Worm (Caenorhabditis elegans) whole organism, mixed stage, embryonic: ENCODE results near the gene glb-12.

Experiments
- M03D4.4 ChIP-seq: sonication (generic microtip); optimal IDR thresholded peaks from 2 replicates; lab custom pipeline; 2017; ENCODE audit warnings: mild to moderate bottlenecking, missing genetic modification characterization, missing compliant biosample characterization
- bed-3 ChIP-seq: fragments of 200-800 bp; sonication (Bioruptor generic); optimal IDR thresholded peaks from 3 replicates; lab custom pipeline; 2018; ENCODE audit warnings: mild to moderate bottlenecking, missing genetic modification characterization, moderate library complexity, missing compliant biosample characterization
- blmp-1 ChIP-seq: fragments of 150-350 bp; optimal IDR thresholded peaks from 2 replicates; lab custom pipeline; 2014; ENCODE audit warnings: missing biosample characterization, missing genetic modification characterization
- ceh-39 ChIP-seq: fragments of 150-350 bp; optimal IDR thresholded peaks from 2 replicates; lab custom pipeline; 2014; ENCODE audit warnings: missing biosample characterization, missing genetic modification characterization
- ceh-43 ChIP-seq: fragments of 200-800 bp; sonication (Bioruptor generic); optimal IDR thresholded peaks from 2 replicates; lab custom pipeline; 2018; ENCODE audit warnings: mild to moderate bottlenecking, missing genetic modification characterization, moderate library complexity, missing compliant biosample characterization
- ces-1 ChIP-seq: fragments of 150-350 bp; optimal IDR thresholded peaks from 2 replicates; lab custom pipeline; 2014; ENCODE audit warnings: missing biosample characterization, missing genetic modification reagents, missing genetic modification characterization
- cnd-1 ChIP-seq: fragments of 200-800 bp; sonication (Bioruptor generic); optimal IDR thresholded peaks from 2 replicates; lab custom pipeline; 2018; ENCODE audit warnings: mild to moderate bottlenecking, missing genetic modification characterization, missing compliant biosample characterization
- elt-1 ChIP-seq: sonication (generic microtip); optimal IDR thresholded peaks from 2 replicates; lab custom pipeline; 2017; ENCODE audit warnings: missing genetic modification characterization, mild to moderate bottlenecking, missing compliant biosample characterization, antibody characterized with exemption, moderate library complexity, borderline replicate concordance; ENCODE audit not compliant: insufficient read depth
- elt-3 ChIP-seq: fragments of 150-350 bp; optimal IDR thresholded peaks from 2 replicates; lab custom pipeline; 2014; ENCODE audit warnings: missing biosample characterization, missing genetic modification characterization
- flh-1 ChIP-seq: fragments of 200-800 bp; sonication (Bioruptor generic); optimal IDR thresholded peaks from 2 replicates; lab custom pipeline; 2018; ENCODE audit warnings: mild to moderate bottlenecking, missing genetic modification characterization, moderate library complexity, missing compliant biosample characterization
- ham-2 ChIP-seq: fragments of 200-800 bp; sonication (Bioruptor generic); optimal IDR thresholded peaks from 2 replicates; lab custom pipeline; 2018; ENCODE audit warnings: mild to moderate bottlenecking, missing genetic modification characterization, missing compliant biosample characterization
- hlh-1 ChIP-seq: fragments of 150-350 bp; optimal IDR thresholded peaks from 2 replicates; lab custom pipeline; 2014; ENCODE audit warnings: missing biosample characterization, missing genetic modification reagents, missing genetic modification characterization
- lin-13 ChIP-seq: fragments of 150-350 bp; optimal IDR thresholded peaks from 2 replicates; lab custom pipeline; 2014; ENCODE audit warnings: missing biosample characterization, missing genetic modification characterization
- lin-32 ChIP-seq: fragments of 200-800 bp; sonication (Bioruptor generic); optimal IDR thresholded peaks from 2 replicates; lab custom pipeline; 2018; ENCODE audit warnings: mild to moderate bottlenecking, missing genetic modification characterization, missing compliant biosample characterization
- lsy-2 ChIP-seq: fragments of 150-350 bp; optimal IDR thresholded peaks from 2 replicates; lab custom pipeline; 2014; ENCODE audit warnings: missing biosample characterization, missing genetic modification characterization
- mab-5 ChIP-seq: fragments of 150-350 bp; optimal IDR thresholded peaks from 2 replicates; lab custom pipeline; 2014; ENCODE audit warnings: missing biosample characterization, missing genetic modification characterization
- mep-1 ChIP-seq: fragments of 150-350 bp; optimal IDR thresholded peaks from 2 replicates; lab custom pipeline; 2017; ENCODE audit warnings: missing biosample characterization, missing genetic modification reagents, missing genetic modification characterization, inconsistent platforms
- mls-2 ChIP-seq: sonication (generic microtip); optimal IDR thresholded peaks from 2 replicates; lab custom pipeline; 2016; ENCODE audit warnings: mild to moderate bottlenecking, missing genetic modification characterization, moderate library complexity, missing compliant biosample characterization
- nhr-12 ChIP-seq: fragments of 150-350 bp; optimal IDR thresholded peaks from 2 replicates; lab custom pipeline; 2014; ENCODE audit warnings: missing biosample characterization, missing genetic modification characterization
- nhr-28 ChIP-seq: fragments of 150-350 bp; optimal IDR thresholded peaks from 2 replicates; lab custom pipeline; 2014; ENCODE audit warnings: missing biosample characterization, missing genetic modification characterization
- nhr-76 ChIP-seq: sonication (generic microtip); optimal IDR thresholded peaks from 2 replicates; lab custom pipeline; 2017; ENCODE audit warnings: missing biosample characterization, missing genetic modification characterization
- pha-4 ChIP-seq: fragments of 150-350 bp; optimal IDR thresholded peaks from 2 replicates; lab custom pipeline; 2018; ENCODE audit warnings: missing biosample characterization, missing genetic modification reagents, missing genetic modification characterization
- snpc-4 ChIP-seq: fragments of 150-350 bp; optimal IDR thresholded peaks from 2 replicates; lab custom pipeline; 2014; ENCODE audit warnings: missing biosample characterization, missing genetic modification characterization
- sptf-1 ChIP-seq: sonication (generic microtip); optimal IDR thresholded peaks from 2 replicates; lab custom pipeline; 2017; ENCODE audit warnings: mild to moderate bottlenecking, missing genetic modification characterization, moderate library complexity, missing compliant biosample characterization
- unc-120 ChIP-seq: sonication (generic microtip); optimal IDR thresholded peaks from 2 replicates; lab custom pipeline; 2017; ENCODE audit warnings: missing genetic modification characterization, missing compliant biosample characterization; ENCODE audit not compliant: poor library complexity, severe bottlenecking
- unc-39 ChIP-seq: fragments of 150-350 bp; optimal IDR thresholded peaks from 2 replicates; lab custom pipeline; 2014; ENCODE audit warnings: missing biosample characterization, missing genetic modification characterization
- unc-62 ChIP-seq: fragments of 150-350 bp; optimal IDR thresholded peaks from 2 replicates; lab custom pipeline; 2014; ENCODE audit warnings: missing biosample characterization, missing genetic modification reagents, missing genetic modification characterization
- zip-8 ChIP-seq: fragments of 150-350 bp; optimal IDR thresholded peaks from 2 replicates; lab custom pipeline; 2014; ENCODE audit warnings: missing biosample characterization, missing genetic modification characterization
- ztf-11 ChIP-seq: fragments of 150-350 bp; optimal IDR thresholded peaks from 2 replicates; lab custom pipeline; 2014; ENCODE audit warnings: missing biosample characterization, missing genetic modification characterization

glb-12 gene

ce11 chrII:10708660-10709059 is 22.8 kb downstream of the glb-12 start, which contains the start of gene bli-1:
Gene bli-1, plus strand, starts transcription at chrII:10708960.
- no peak for TF ChIP-seq ceh-43 (GFP tag; lab: Kevin White, UChicago)
- TF ChIP-seq lin-13 (tag; lab: Kevin White, UChicago): no peak
- no peak for TF ChIP-seq lin-32
- TF ChIP-seq nhr-76 (tag; lab: Kevin White, UChicago): no peak
- no peak for TF ChIP-seq nhr-28 (tag; lab: Kevin White, UChicago)
- TF ChIP-seq hlh-1 (tag; lab: Kevin White, UChicago): no peak
- no peak for TF ChIP-seq mls-2
- no peak for TF ChIP-seq mep-1 (tag; lab: Kevin White, UChicago)
- no peak for TF ChIP-seq unc-39 (tag; lab: Kevin White, UChicago)
- TF ChIP-seq M03D4.4 (tag; lab: Kevin White, UChicago): no peak
- TF ChIP-seq zip-8 (tag; lab: Kevin White, UChicago): no peak
- no peak for TF ChIP-seq elt-3 (tag; lab: Kevin White, UChicago)
- no peak for TF ChIP-seq blmp-1
- TF ChIP-seq, all 35 proteins: peak for 0

DNA sequence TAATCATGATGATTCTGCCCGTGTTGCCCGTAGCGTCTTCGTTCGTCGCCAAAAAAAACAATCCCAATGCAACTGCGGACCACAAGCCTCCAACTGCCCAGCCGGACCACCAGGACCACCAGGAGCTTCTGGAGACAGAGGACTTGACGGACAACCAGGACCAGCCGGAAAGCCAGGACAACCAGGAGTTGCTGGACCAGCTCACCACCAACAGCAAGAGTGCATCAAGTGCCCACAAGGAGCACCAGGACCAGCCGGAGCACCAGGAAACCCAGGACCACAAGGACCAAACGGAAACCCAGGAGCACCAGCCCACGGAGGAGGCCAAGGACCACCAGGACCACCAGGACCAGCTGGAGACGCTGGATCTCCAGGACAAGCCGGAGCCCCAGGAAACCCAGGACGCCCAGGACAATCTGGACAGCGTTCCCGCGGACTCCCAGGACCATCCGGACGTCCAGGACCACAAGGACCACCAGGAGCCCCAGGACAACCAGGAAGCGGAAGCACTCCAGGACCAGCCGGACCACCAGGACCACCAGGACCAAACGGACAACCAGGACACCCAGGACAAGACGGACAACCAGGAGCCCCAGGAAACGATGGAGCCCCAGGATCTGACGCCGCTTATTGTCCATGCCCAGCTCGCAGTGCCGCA is 23.9 kb downstream of the glb-12 start:
- TF ChIP-seq sptf-1 (no peak), blmp-1 (no peak), nhr-12 (tag; lab: Kevin White, UChicago) (no peak)
- TF ChIP-seq, all 35 proteins: peak for 0

DNA sequence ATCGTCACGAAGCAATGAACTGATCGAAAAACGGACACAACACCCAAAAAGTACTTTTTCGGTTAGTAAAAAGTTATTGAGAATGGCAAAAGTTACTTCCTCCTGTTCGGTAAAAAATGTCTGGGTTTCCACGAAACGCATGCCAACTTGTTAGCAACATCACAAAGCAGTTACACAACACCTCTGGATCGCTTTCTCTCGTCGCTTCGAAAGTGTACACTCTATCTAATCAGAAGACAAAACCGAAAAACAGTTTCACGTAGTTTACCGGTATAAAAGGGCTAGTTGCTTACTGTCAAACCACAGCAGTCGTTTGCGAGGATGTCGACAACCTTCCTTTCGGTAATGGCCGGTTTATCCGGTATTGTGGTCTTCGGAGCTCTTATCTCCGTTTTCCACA is 24.6 kb downstream of the glb-12 start, which contains the start of gene col-80:
Gene col-80, plus strand, starts transcription at position 301 of the 400 bp plus-strand sequence.
- TF ChIP-seq unc-120 (no peak), elt-3 (tag; lab: Kevin White, UChicago) (no peak), blmp-1 (no peak), mab-5 (tag; lab: Kevin White, UChicago) (no peak), hlh-1 (tag; lab: Kevin White, UChicago) (no peak), ztf-11 (tag; lab: Kevin White, UChicago) (no peak), lin-32 (no peak), unc-62 (GFP tag; lab: Kevin White, UChicago) (no peak), elt-1 (no peak), zip-8 (tag; lab: Kevin White, UChicago) (no peak), ham-2 (GFP tag; lab: Kevin White, UChicago) (no peak), ces-1 (GFP tag; lab: Kevin White, UChicago) (no peak), ceh-39 (no peak), bed-3 (GFP tag; lab: Kevin White, UChicago) (no peak), flh-1 (GFP tag; lab: Kevin White, UChicago) (no peak), lin-13 (tag; lab: Kevin White, UChicago) (no peak), lsy-2 (no peak), cnd-1 (tag; lab: Kevin White, UChicago) (no peak), nhr-76 (tag; lab: Kevin White, UChicago) (no peak), mls-2 (no peak)
- TF ChIP-seq, all 35 proteins: peak for 0

- TF ChIP-seq snpc-4 (tag; lab: Kevin White, UChicago) (no peak), elt-1 (no peak)
- TF ChIP-seq, all 35 proteins: peak for 0
Measured at ce11 chrII:10706038-10706437, 25.4 kb downstream of the glb-12 start.

ce11 chrII:10705347-10705996 is 26.0 kb downstream of the glb-12 start:
- TF ChIP-seq blmp-1 (no peak), unc-62 (GFP tag; lab: Kevin White, UChicago) (no peak)
- TF ChIP-seq, all 35 proteins: peak for 0

DNA sequence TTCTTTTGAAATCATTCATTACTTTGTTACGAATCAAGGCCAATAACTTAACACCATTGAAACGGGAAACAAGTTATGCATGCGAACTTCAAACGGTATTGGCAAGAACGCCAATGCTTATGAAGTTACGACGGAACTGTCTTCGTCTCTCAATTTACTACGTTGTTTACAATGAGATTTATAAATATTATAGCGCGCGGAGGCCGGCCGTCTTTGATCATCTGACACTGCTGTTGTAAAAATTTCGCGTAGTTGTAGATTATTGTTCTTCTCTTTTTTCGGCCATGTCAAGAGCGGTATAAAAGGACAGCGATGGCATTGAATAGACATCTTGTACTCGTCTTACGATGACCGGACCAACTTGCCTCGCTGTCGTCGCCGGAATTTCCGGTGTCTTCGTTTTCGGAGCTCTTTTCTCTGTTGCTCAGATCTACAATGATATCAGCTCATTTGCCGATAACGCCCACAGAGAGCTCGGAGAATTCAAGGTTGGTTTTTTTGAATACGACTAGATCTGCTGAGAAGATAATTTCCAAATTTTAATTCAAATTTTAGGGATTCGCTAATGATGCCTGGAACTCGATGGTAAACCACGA is 26.8 kb downstream of the glb-12 start, which contains the start of gene col-39:
Gene col-39, plus strand, starts transcription at position 342 of the 596 bp plus-strand sequence.
- TF ChIP-seq unc-62 (GFP tag; lab: Kevin White, UChicago) (no peak), bed-3 (GFP tag; lab: Kevin White, UChicago) (no peak), hlh-1 (tag; lab: Kevin White, UChicago) (no peak), flh-1 (GFP tag; lab: Kevin White, UChicago) (no peak), pha-4 (tag; lab: Kevin White, UChicago) (no peak), nhr-12 (tag; lab: Kevin White, UChicago) (no peak)
